Fruit fly (Drosophila melanogaster): Measurements from ENCODE around the gene Mpv17.

Gene Mpv17

dm6 chr4:980475-980856 lies 48.7 kb downstream of the Mpv17 start (continued):
- no peak for TF ChIP-seq HmgD (GFP tag; optimal IDR thresholded peaks at IDR 0.05)
- TF ChIP-seq CG10209 (GFP tag; optimal IDR thresholded peaks at IDR 0.05) = no peak
- TF ChIP-seq CG6791 (GFP tag; IDR thresholded peaks at IDR 0.05; ENCODE audit: partially characterized antibody) = 0 out of 3 replicates have a peak, but pooled peaks have one; percentile 43
- TF ChIP-seq inv (GFP tag; IDR thresholded peaks at IDR 0.05; ENCODE audit: partially characterized antibody) = peak; percentile 35; the same call in 1 of the 2 replicates
- TF ChIP-seq jigr1 (GFP tag; IDR thresholded peaks at IDR 0.05) = no peak
- TF ChIP-seq Rx (GFP tag; IDR thresholded peaks at IDR 0.05) = no peak
- TF ChIP-seq sens (GFP tag) = peak; percentile 52
- peak; percentile 48; the same call in 1 of the 4 replicates for TF ChIP-seq Dll (GFP tag; IDR thresholded peaks at IDR 0.05; ENCODE audit: partially characterized antibody)
- peak; percentile 76 for TF ChIP-seq CG16813 (GFP tag; IDR thresholded peaks at IDR 0.05; ENCODE audit: partially characterized antibody)
- TF ChIP-seq HLH3B (GFP tag; IDR thresholded peaks at IDR 0.05) = no peak
- TF ChIP-seq CG7556 (GFP tag; optimal IDR thresholded peaks at IDR 0.05) = peak; percentile 13
- no peak for TF ChIP-seq CG4404 (GFP tag; IDR thresholded peaks at IDR 0.05)
- TF ChIP-seq CG6654 (GFP tag; optimal IDR thresholded peaks at IDR 0.05) = no peak
- TF ChIP-seq mld (GFP tag; IDR thresholded peaks at IDR 0.05; ENCODE audit: partially characterized antibody) = peak; percentile 59; the same call in 2 of the 3 replicates
- no peak for TF ChIP-seq CG8359 (GFP tag; optimal IDR thresholded peaks at IDR 0.05; ENCODE audit: borderline replicate concordance)

DNA sequence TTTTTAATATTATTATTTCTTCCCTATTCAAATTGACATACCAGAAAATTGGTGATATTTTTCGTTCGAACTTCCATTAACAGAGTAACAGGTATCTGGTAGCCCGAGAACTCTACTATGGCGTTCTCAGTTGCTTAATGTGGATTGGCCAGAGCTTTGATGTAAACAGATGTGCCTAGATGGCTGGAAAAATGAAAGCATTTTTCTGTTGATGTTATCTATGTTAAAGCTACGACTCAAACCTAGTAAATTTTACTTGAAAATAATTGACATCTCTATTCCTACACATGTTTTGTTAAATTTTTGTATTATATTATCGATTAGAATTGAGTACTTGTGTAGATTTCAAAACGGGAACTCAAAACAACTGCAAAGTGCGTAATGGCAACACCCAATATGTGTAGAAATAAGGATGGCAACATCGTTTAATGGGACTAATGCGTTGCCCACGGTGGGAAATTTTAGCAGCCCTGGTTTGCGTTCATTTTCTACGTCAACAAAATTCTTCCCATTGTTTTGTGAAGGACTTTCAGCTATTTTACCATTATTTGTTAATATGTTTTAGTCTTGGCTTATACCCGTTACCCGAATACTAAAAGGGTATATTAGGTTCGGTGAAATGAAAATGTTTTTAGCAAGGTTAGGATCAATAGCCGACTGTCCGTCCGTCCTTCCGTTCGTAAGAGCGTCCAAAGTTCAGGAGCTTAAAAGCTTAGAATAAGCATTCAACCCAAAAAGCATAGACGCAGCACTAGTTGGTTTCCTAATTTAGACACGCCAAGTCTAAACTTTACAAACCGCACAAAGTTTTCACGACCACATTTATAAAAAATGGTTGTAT lies 49.3 kb downstream of the Mpv17 start:
- TF ChIP-seq CG6654 (GFP tag; optimal IDR thresholded peaks at IDR 0.05) (no peak), hkb (optimal IDR thresholded peaks at IDR 0.05) (peak; percentile 14), hkb (GFP tag; IDR thresholded peaks at IDR 0.05) (no peak), CG13287 (GFP tag; IDR thresholded peaks at IDR 0.05; ENCODE audit: partially characterized antibody) (peak; percentile 72), sug (tag; optimal IDR thresholded peaks at IDR 0.05) (peak; percentile 3), CG2199 (GFP tag; IDR thresholded peaks at IDR 0.05) (peak; percentile 63; the same call in 1 of the 3 replicates), Pdp1 (GFP tag; optimal IDR thresholded peaks at IDR 0.05) (peak in 1 of 2 experiments; percentile 7), bbx (GFP tag; IDR thresholded peaks at IDR 0.05; ENCODE audit: partially characterized antibody) (peak; percentile 87), gsb-n (tag; optimal IDR thresholded peaks at IDR 0.05) (peak; percentile 29), Bgb (GFP tag; IDR thresholded peaks at IDR 0.05; ENCODE audit: partially characterized antibody) (peak; percentile 87), gem (tag; optimal IDR thresholded peaks at IDR 0.05) (peak; percentile 38), bsh (GFP tag; optimal IDR thresholded peaks at IDR 0.05) (peak in 1 of 2 experiments; percentile 39), CG34224 (GFP tag; IDR thresholded peaks at IDR 0.05; ENCODE audit: partially characterized antibody) (peak; percentile 39; the same call in 1 of the 3 replicates), Dp (GFP tag; optimal IDR thresholded peaks at IDR 0.05) (peak; percentile 29), onecut (GFP tag; IDR thresholded peaks at IDR 0.05) (peak; percentile 89), NK7.1 (GFP tag; optimal IDR thresholded peaks at IDR 0.05) (no peak), Hmr (GFP tag; optimal IDR thresholded peaks at IDR 0.05) (peak; percentile 92), CG15073 (GFP tag; optimal IDR thresholded peaks at IDR 0.05) (peak; percentile 15), CG11247 (GFP tag; IDR thresholded peaks at IDR 0.05) (no peak), Myb (GFP tag; optimal IDR thresholded peaks at IDR 0.05) (peak; percentile 21), Rx (GFP tag; IDR thresholded peaks at IDR 0.05) (no peak), Mes4 (GFP tag; optimal IDR thresholded peaks at IDR 0.05) (no peak), CG9727 (GFP tag; optimal IDR thresholded peaks at IDR 0.05) (no peak), trem (tag; optimal IDR thresholded peaks at IDR 0.05) (peak; percentile 68), CG17361 (GFP tag; IDR thresholded peaks at IDR 0.05) (peak; percentile 51; the same call in 2 of the 3 replicates), CG4707 (GFP tag; optimal IDR thresholded peaks at IDR 0.05) (peak; percentile 17), HmgZ (tag; optimal IDR thresholded peaks at IDR 0.05) (peak; percentile 47), CG10267 (tag; optimal IDR thresholded peaks at IDR 0.05) (peak; percentile 57), sens (GFP tag) (peak; percentile 79), CoRest (tag; optimal IDR thresholded peaks at IDR 0.05) (peak; percentile 17), Chrac-16 (GFP tag; optimal IDR thresholded peaks at IDR 0.05) (peak; percentile 40), CG8359 (GFP tag; optimal IDR thresholded peaks at IDR 0.05; ENCODE audit: borderline replicate concordance) (no peak), CG4404 (GFP tag; IDR thresholded peaks at IDR 0.05) (no peak), lola (GFP tag; optimal IDR thresholded peaks at IDR 0.05) (peak in 1 of 3 experiments; percentile 51), ems (GFP tag; optimal IDR thresholded peaks at IDR 0.05) (peak; percentile 15)
